Worm (Caenorhabditis elegans) whole organism, young adult: ENCODE data around the gene dph-3.

Experiments
- F10E7.11 ChIP-seq: sonication (generic microtip); optimal IDR thresholded peaks from 2 replicates; lab custom pipeline; 2017; ENCODE audit warnings: mild to moderate bottlenecking, missing genetic modification characterization, moderate library complexity, missing compliant biosample characterization
- ama-1 ChIP-seq, 3 experiments: fragments of 150-350 bp in 1 of 3; sonication (generic microtip) in 2 of 3; optimal IDR thresholded peaks; 2 replicates each; lab custom pipeline; 2014 to 2018; ENCODE audit warnings: missing biosample characterization in 2 of 3, missing genetic modification characterization in 2 of 3, missing genetic modification reagents in 2 of 3
- unc-62 ChIP-seq: fragments of 150-350 bp; optimal IDR thresholded peaks from 2 replicates; lab custom pipeline; 2014; ENCODE audit warnings: missing biosample characterization, missing genetic modification reagents, missing genetic modification characterization

ce11 chrIV:9696513-9696912, 10.4 kb upstream of the dph-3 start:
- TF ChIP-seq F10E7.11 (tag; lab: Kevin White, UChicago) (no peak), ama-1 (optimal IDR thresholded peaks at IDR 0.05; lab: Kevin White, UChicago) (no peak), ama-1 (GFP tag; optimal IDR thresholded peaks at IDR 0.05; lab: Kevin White, UChicago) (no peak), unc-62 (no peak)
